Worm (Caenorhabditis elegans) whole organism, early embryonic: ENCODE data around the gene M01H9.5.

ENCODE experiments used
- B0310.2 ChIP-seq: sonication (generic microtip); optimal IDR thresholded peaks from 2 replicates; lab custom pipeline; 2016; ENCODE audit warnings: mild to moderate bottlenecking, missing genetic modification characterization, missing compliant biosample characterization
- F13C5.2 ChIP-seq: sonication (generic microtip); optimal IDR thresholded peaks from 2 replicates; lab custom pipeline; 2017; ENCODE audit warnings: mild to moderate bottlenecking, missing genetic modification characterization, inconsistent platforms, missing compliant biosample characterization
- aly-1 ChIP-seq: sonication (generic microtip); optimal IDR thresholded peaks from 2 replicates; lab custom pipeline; 2016; ENCODE audit warnings: missing genetic modification characterization, missing compliant biosample characterization
- ama-1 ChIP-seq: fragments of 150-350 bp; optimal IDR thresholded peaks from 2 replicates; lab custom pipeline; 2014
- ceh-13 ChIP-seq: fragments of 200-800 bp; sonication (Bioruptor generic); optimal IDR thresholded peaks from 2 replicates; lab custom pipeline; 2018; ENCODE audit warnings: mild to moderate bottlenecking, missing genetic modification characterization, missing compliant biosample characterization
- ceh-36 ChIP-seq: sonication (generic microtip); optimal IDR thresholded peaks from 2 replicates; lab custom pipeline; 2016; ENCODE audit warnings: missing genetic modification characterization, inconsistent platforms, missing compliant biosample characterization
- ets-7 ChIP-seq: sonication (generic microtip); optimal IDR thresholded peaks from 2 replicates; lab custom pipeline; 2016; ENCODE audit warnings: missing genotype, missing genetic modification characterization, missing compliant biosample characterization
- flt-1 ChIP-seq: fragments of 200-800 bp; sonication (Bioruptor generic); IDR thresholded peaks from 2 replicates; pipeline ENCODE4 v1.3.6; 2022; ENCODE audit warnings: missing genetic modification characterization, missing compliant biosample characterization
- hmbx-1 ChIP-seq: sonication (generic microtip); optimal IDR thresholded peaks from 2 replicates; lab custom pipeline; 2016; ENCODE audit warnings: mild to moderate bottlenecking, missing genetic modification characterization, missing compliant biosample characterization
- hmg-4 ChIP-seq: fragments of 200-800 bp; sonication (Bioruptor generic); optimal IDR thresholded peaks from 2 replicates; lab custom pipeline; 2018; ENCODE audit warnings: mild to moderate bottlenecking, missing genetic modification characterization, missing compliant biosample characterization
- hnd-1 ChIP-seq: sonication (generic microtip); optimal IDR thresholded peaks from 2 replicates; lab custom pipeline; 2016; ENCODE audit warnings: missing genetic modification characterization, missing compliant biosample characterization
- pes-1 ChIP-seq: fragments of 200-800 bp; sonication (Bioruptor generic); IDR thresholded peaks from 2 replicates; pipeline ENCODE4 v1.3.6; 2022; ENCODE audit warnings: missing genetic modification reagents, missing genetic modification characterization, missing compliant biosample characterization
- scrt-1 ChIP-seq: fragments of 200-800 bp; sonication (Bioruptor generic); IDR thresholded peaks from 2 replicates; pipeline ENCODE4 v1.3.6; 2022; ENCODE audit warnings: missing genetic modification characterization, missing compliant biosample characterization
- sea-1 ChIP-seq: fragments of 200-800 bp; sonication (Bioruptor generic); conservative IDR thresholded peaks from 2 replicates; pipeline ENCODE4 v1.3.6; 2022; ENCODE audit warnings: missing genetic modification characterization, missing compliant biosample characterization
- tbx-11 ChIP-seq: fragments of 200-800 bp; sonication (Bioruptor generic); IDR thresholded peaks from 2 replicates; pipeline ENCODE4 v1.3.6; 2022; ENCODE audit warnings: missing genetic modification characterization, missing compliant biosample characterization
- tbx-37 ChIP-seq: fragments of 200-800 bp; sonication (Bioruptor generic); conservative IDR thresholded peaks from 2 replicates; pipeline ENCODE4 v1.3.6; 2022; ENCODE audit warnings: missing genetic modification reagents, missing genetic modification characterization, missing compliant biosample characterization
- tra-4 ChIP-seq: sonication (generic microtip); optimal IDR thresholded peaks from 2 replicates; lab custom pipeline; 2017; ENCODE audit warnings: missing genetic modification characterization, missing compliant biosample characterization

Gene M01H9.5

ce11 chrIV:4449843-4450242, 15.4 kb upstream of the M01H9.5 start:
- no peak for TF ChIP-seq ceh-36

DNA sequence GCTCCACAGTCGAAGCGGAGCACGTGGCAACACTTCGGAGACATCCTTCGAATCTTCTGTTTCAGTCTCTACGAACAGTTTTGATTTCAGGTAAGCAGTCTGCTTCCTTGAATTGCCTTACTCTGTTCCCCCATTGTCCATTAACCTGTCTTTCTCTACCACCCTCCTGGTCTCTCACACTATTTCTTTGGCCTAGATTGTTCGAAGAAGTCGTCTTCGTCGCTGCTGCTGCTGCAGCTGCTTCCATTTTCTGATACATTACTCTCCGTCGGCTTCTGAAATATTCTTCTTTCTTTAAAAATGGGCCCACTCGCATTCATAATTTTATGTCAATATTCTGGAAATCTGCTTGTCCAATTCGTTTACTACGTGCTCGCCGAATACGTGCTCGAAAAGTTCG, 13.7 kb upstream of the M01H9.5 start, which contains the start of gene R08C7.1:
TSS of gene R08C7.1 (plus strand) at position 301 of the 400 bp plus-strand sequence.
- TF ChIP-seq sea-1 (GFP tag; lab: Robert Waterston, UW) (no peak), tbx-37 (GFP tag; lab: Robert Waterston, UW) (no peak), hmbx-1 (tag; lab: Kevin White, UChicago) (no peak), ceh-13 (GFP tag; lab: Kevin White, UChicago) (no peak), ama-1 (lab: Kevin White, UChicago) (no peak), tbx-11 (GFP tag; lab: Robert Waterston, UW) (no peak), tra-4 (tag; lab: Kevin White, UChicago) (no peak), aly-1 (tag; lab: Kevin White, UChicago) (no peak), flt-1 (GFP tag; lab: Robert Waterston, UW) (no peak), pes-1 (GFP tag; lab: Robert Waterston, UW) (no peak), hnd-1 (no peak)

- TF ChIP-seq hmg-4 (GFP tag; lab: Kevin White, UChicago) (peak; percentile 48), ama-1 (lab: Kevin White, UChicago) (no peak)
These were observed 10.7 kb upstream of the M01H9.5 start, which contains the start of gene R08C7.11 for ce11 chrIV:4454330-4455173. TSS of gene R08C7.11 (minus strand) at chrIV:4454937.

- TF ChIP-seq ama-1 (lab: Kevin White, UChicago) (no peak), ets-7 (tag; lab: Kevin White, UChicago) (no peak), aly-1 (tag; lab: Kevin White, UChicago) (no peak), scrt-1 (GFP tag; lab: Robert Waterston, UW) (no peak), tbx-11 (GFP tag; lab: Robert Waterston, UW) (no peak), pes-1 (GFP tag; lab: Robert Waterston, UW) (no peak), hnd-1 (no peak), hmg-4 (GFP tag; lab: Kevin White, UChicago) (no peak), F13C5.2 (tag; lab: Kevin White, UChicago) (no peak), tbx-37 (GFP tag; lab: Robert Waterston, UW) (no peak), sea-1 (GFP tag; lab: Robert Waterston, UW) (no peak), hmbx-1 (tag; lab: Kevin White, UChicago) (no peak), flt-1 (GFP tag; lab: Robert Waterston, UW) (no peak), tra-4 (tag; lab: Kevin White, UChicago) (no peak), ceh-13 (GFP tag; lab: Kevin White, UChicago) (no peak), B0310.2 (tag; lab: Kevin White, UChicago) (no peak), ceh-36 (no peak)
These were observed 8.6 kb upstream of the M01H9.5 start for ce11 chrIV:4456658-4457057.

- TF ChIP-seq ceh-36 (peak; percentile 51), sea-1 (GFP tag; lab: Robert Waterston, UW) (no peak)
These were observed 5.9 kb upstream of the M01H9.5 start for ce11 chrIV:4459342-4459741.

- TF ChIP-seq tra-4 (tag; lab: Kevin White, UChicago) (no peak), ama-1 (lab: Kevin White, UChicago) (no peak), tbx-11 (GFP tag; lab: Robert Waterston, UW) (no peak), flt-1 (GFP tag; lab: Robert Waterston, UW) (no peak), pes-1 (GFP tag; lab: Robert Waterston, UW) (no peak), ceh-13 (GFP tag; lab: Kevin White, UChicago) (no peak), tbx-37 (GFP tag; lab: Robert Waterston, UW) (no peak), scrt-1 (GFP tag; lab: Robert Waterston, UW) (no peak), F13C5.2 (tag; lab: Kevin White, UChicago) (no peak), aly-1 (tag; lab: Kevin White, UChicago) (no peak), ceh-36 (no peak), hnd-1 (no peak), B0310.2 (tag; lab: Kevin White, UChicago) (no peak), hmbx-1 (tag; lab: Kevin White, UChicago) (no peak), hmg-4 (GFP tag; lab: Kevin White, UChicago) (no peak), sea-1 (GFP tag; lab: Robert Waterston, UW) (no peak), ets-7 (tag; lab: Kevin White, UChicago) (no peak)
These were observed 2.2 kb upstream of the M01H9.5 start, which contains the start of gene M01H9.2 for ce11 chrIV:4463132-4463531. TSS of gene M01H9.2 (minus strand) at chrIV:4463232.

DNA sequence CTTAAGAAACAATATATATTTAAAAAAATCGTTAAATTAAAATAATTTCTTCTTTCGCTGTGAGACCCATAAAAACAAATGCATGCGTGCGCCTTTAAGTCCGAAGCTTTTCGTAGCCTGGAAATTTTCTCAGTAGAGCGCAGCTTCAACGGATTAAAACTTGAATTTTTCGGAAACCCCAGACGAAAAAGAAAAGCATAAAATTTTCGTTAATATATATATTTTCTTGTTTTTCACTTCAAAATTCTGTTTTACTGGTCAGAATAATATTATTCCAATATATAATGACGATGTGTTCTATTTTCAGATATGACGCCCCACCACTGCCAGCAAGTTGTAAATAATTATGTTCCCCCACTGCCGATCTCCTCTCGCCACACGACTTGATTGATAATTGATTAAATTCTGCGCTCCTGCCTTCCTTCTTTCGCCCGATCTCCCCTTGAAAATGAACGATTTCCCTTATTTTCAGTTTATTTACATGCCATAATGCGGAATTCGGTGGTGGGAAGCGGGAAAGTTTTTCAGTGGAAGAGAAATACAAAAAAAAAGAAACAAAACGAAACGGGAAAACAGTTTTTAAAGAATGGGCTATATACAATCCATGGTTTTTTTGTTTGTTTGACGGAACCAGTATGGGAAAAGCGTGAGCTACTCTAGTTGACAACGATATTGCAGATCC, 2.9 kb downstream of the M01H9.5 start:
- TF ChIP-seq pes-1 (GFP tag; lab: Robert Waterston, UW) (no peak), hmbx-1 (tag; lab: Kevin White, UChicago) (no peak)
